Fruit fly (Drosophila melanogaster) whole organism: ENCODE results near the gene snk.

ENCODE experiments used
- CG8478 ChIP-seq: fragments of >200 bp; optimal IDR thresholded peaks from 2 replicates; lab custom pipeline; 2018; ENCODE audit warnings: inconsistent platforms
- Dll ChIP-seq: fragments of >200 bp; optimal IDR thresholded peaks from 2 replicates; lab custom pipeline; 2017
- EcR ChIP-seq, 2 experiments: fragments of >200 bp; optimal IDR thresholded peaks; 2 replicates each; lab custom pipeline; 2017; ENCODE audit warnings: missing biosample characterization in 2 of 2, missing genetic modification characterization in 2 of 2, missing genetic modification reagents in 2 of 2
- pan ChIP-seq: fragments of >200 bp; optimal IDR thresholded peaks from 2 replicates; lab custom pipeline; 2017
- psq ChIP-seq: fragments of >200 bp; optimal IDR thresholded peaks from 2 replicates; lab custom pipeline; 2017
- usp ChIP-seq: fragments of >200 bp; optimal IDR thresholded peaks from 2 replicates; lab custom pipeline; 2017; ENCODE audit warnings: missing biosample characterization, missing genetic modification characterization, mixed read lengths

DNA sequence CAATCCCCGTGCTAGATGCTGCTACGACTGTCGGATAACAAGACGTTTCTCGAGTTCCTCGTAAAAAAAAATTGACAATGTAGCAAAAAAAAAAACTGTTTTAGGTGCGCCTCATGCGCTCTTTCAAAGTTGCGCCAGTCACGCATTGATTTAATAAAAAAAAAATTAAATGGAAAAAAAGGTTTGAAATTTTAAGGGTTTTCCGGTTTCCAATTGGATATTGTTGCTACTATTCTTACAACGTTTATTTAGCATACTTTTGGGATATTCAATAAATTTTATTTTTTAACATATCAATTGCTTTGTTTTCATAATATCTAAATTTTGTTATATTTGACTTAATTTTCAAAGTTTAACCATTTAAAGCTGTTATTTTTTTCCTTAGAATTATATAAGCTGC is 14.0 kb upstream of the snk start:
- TF ChIP-seq usp (GFP tag; lab: Kevin White, UChicago) = no peak
- TF ChIP-seq EcR (GFP tag; optimal IDR thresholded peaks at IDR 0.05; lab: Kevin White, UChicago) = no peak
- TF ChIP-seq psq (lab: Kevin White, UChicago) = no peak
- no peak for TF ChIP-seq Dll (lab: Kevin White, UChicago)
- TF ChIP-seq pan (lab: Kevin White, UChicago) = no peak
- no peak for TF ChIP-seq CG8478 (lab: Kevin White, UChicago)
